Fruit fly (Drosophila melanogaster): ENCODE data around the gene Afti.

DNA sequence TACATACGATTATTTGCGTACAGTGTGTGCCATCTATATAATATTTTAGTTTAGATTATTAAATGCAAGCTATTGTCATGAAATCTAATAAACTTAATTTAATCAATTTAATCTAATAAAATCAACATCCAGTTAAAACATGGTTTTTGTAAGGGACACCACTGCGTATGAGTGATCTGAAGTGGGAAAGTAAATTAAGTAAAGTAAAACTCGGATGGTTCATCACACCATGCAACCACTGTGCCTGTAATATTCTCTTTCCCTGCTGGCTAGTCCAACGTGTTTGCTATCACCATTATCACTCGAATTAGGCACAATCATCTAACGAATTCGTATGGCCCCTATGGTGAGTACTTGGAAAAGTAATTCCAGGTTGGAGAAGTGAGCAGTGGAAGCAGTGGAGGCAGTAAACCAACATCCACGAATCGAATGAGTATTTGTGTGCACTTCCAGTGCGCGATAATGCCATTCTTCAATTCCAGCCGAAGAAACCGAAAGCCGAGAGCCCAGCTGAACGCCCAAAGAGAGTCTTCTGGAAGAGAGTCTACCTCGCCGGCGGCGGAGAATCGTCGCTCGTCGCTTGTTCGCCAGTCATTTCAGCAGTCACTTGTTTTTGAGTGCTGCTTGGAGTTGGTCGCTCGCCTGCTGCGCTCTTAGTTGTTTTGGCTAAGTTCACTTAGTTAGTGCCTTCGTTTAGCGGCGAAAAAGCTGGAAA is 37.7 kb downstream of the Afti start, which contains the start of gene red:
- TF ChIP-seq Hr96 (GFP tag; optimal IDR thresholded peaks at IDR 0.05) (peak; percentile 62), ovo (GFP tag; optimal IDR thresholded peaks at IDR 0.05) (peak; percentile 37), CG1620 (GFP tag; optimal IDR thresholded peaks at IDR 0.05) (no peak), Crg-1 (GFP tag; optimal IDR thresholded peaks at IDR 0.05) (peak; percentile 16), kay (GFP tag; ENCODE audit: borderline replicate concordance) (peak; percentile 94), CG7045 (GFP tag; optimal IDR thresholded peaks at IDR 0.05) (peak; percentile 54), CG7101 (tag; optimal IDR thresholded peaks at IDR 0.05) (peak; percentile 84), Mnt (GFP tag; optimal IDR thresholded peaks at IDR 0.05) (peak; percentile 43), cic (GFP tag; optimal IDR thresholded peaks at IDR 0.05) (peak; percentile 78)

All from whole organism, adult.